Worm (Caenorhabditis elegans): Measurements from ENCODE around the gene F31F4.1.

- no peak for TF ChIP-seq ama-1 (optimal IDR thresholded peaks at IDR 0.05)
- TF ChIP-seq fkh-10 (GFP tag; optimal IDR thresholded peaks at IDR 0.05): no peak
- no peak for TF ChIP-seq nhr-77 (tag; optimal IDR thresholded peaks at IDR 0.05)
- TF ChIP-seq unc-62 (GFP tag; optimal IDR thresholded peaks at IDR 0.05): no peak
- TF ChIP-seq lin-15B (tag; optimal IDR thresholded peaks at IDR 0.05): no peak
- no peak for TF ChIP-seq ceh-82 (tag; optimal IDR thresholded peaks at IDR 0.05)
- no peak for TF ChIP-seq ztf-11 (tag; optimal IDR thresholded peaks at IDR 0.05)
- no peak for TF ChIP-seq egl-27 (tag; optimal IDR thresholded peaks at IDR 0.05)
- TF ChIP-seq nhr-11 (tag; optimal IDR thresholded peaks at IDR 0.05): no peak
Observed at ce11 chrV:660210-660609, 23.6 kb upstream of the F31F4.1 start, which contains the start of gene F31F4.17.
